Worm (Caenorhabditis elegans) whole organism, L4 larva: ENCODE results near the gene idpp-6.

Source experiments
- F26F4.8 ChIP-seq: fragments of 200-800 bp; sonication (Bioruptor generic); conservative IDR thresholded peaks from 2 replicates; pipeline ENCODE4 v1.3.6; 2022; ENCODE audit warnings: missing genetic modification characterization, missing compliant biosample characterization
- F37D6.2 ChIP-seq: sonication (generic microtip); optimal IDR thresholded peaks from 2 replicates; lab custom pipeline; 2016; ENCODE audit warnings: mild to moderate bottlenecking, missing genetic modification characterization, missing compliant biosample characterization
- Y105C5A.15 ChIP-seq: fragments of 200-800 bp; sonication (Bioruptor generic); IDR thresholded peaks from 2 replicates; pipeline ENCODE4 v1.3.6; 2022; ENCODE audit warnings: missing genetic modification characterization, missing compliant biosample characterization
- Y5F2A.4 ChIP-seq: fragments of 200-800 bp; sonication (Bioruptor generic); optimal IDR thresholded peaks from 2 replicates; lab custom pipeline; 2018; ENCODE audit warnings: mild to moderate bottlenecking, missing genetic modification characterization, missing compliant biosample characterization
- arid-1 ChIP-seq: fragments of 200-800 bp; sonication (Bioruptor generic); conservative IDR thresholded peaks from 2 replicates; pipeline ENCODE4 v1.3.6; 2022; ENCODE audit warnings: missing genetic modification reagents, missing genetic modification characterization, missing compliant biosample characterization
- ceh-44 ChIP-seq: fragments of 200-800 bp; sonication (Bioruptor generic); IDR thresholded peaks from 2 replicates; pipeline ENCODE4 v1.3.6; 2022; ENCODE audit warnings: missing genetic modification reagents, missing genetic modification characterization, missing compliant biosample characterization
- ces-1 ChIP-seq: fragments of 150-350 bp; sonication (generic microtip); optimal IDR thresholded peaks from 4 replicates; lab custom pipeline; 2014; ENCODE audit warnings: missing biosample characterization, missing genetic modification reagents, missing genetic modification characterization
- daf-16 ChIP-seq, 3 experiments: sonication (generic microtip); optimal IDR thresholded peaks; 2 replicates each; lab custom pipeline; 2016 to 2017; ENCODE audit warnings: missing genetic modification characterization in 3 of 3, missing genetic modification reagents in 3 of 3, mild to moderate bottlenecking in 2 of 3, missing compliant biosample characterization in 2 of 3, missing biosample characterization in 1 of 3, moderate library complexity in 1 of 3
- daf-8 ChIP-seq: fragments of 200-800 bp; sonication (Bioruptor generic); IDR thresholded peaks from 2 replicates; pipeline ENCODE4 v1.3.6; 2022; ENCODE audit warnings: missing genetic modification characterization, missing compliant biosample characterization
- dmd-6 ChIP-seq: fragments of 200-800 bp; sonication (Bioruptor generic); IDR thresholded peaks from 2 replicates; pipeline ENCODE4 v1.3.6; 2022; ENCODE audit warnings: missing genetic modification reagents, missing genetic modification characterization, missing compliant biosample characterization
- dmd-8 ChIP-seq: fragments of 200-800 bp; sonication (Bioruptor generic); IDR thresholded peaks from 2 replicates; pipeline ENCODE4 v1.3.6; 2022; ENCODE audit warnings: missing genetic modification characterization, missing compliant biosample characterization
- dpl-1 ChIP-seq: fragments of 150-350 bp; optimal IDR thresholded peaks from 2 replicates; lab custom pipeline; 2014; ENCODE audit warnings: missing biosample characterization, missing genetic modification reagents, missing genetic modification characterization
- duxl-1 ChIP-seq: sonication (generic microtip); optimal IDR thresholded peaks from 2 replicates; lab custom pipeline; 2016; ENCODE audit warnings: mild to moderate bottlenecking, missing genetic modification characterization, moderate library complexity, missing compliant biosample characterization; ENCODE audit not compliant: poor library complexity
- dve-1 ChIP-seq: sonication (generic microtip); optimal IDR thresholded peaks from 2 replicates; lab custom pipeline; 2017; ENCODE audit warnings: antibody characterized with exemption, mild to moderate bottlenecking, missing genetic modification characterization, missing compliant biosample characterization; ENCODE audit not compliant: insufficient read depth
- hif-1 ChIP-seq, 2 experiments: sonication (generic microtip); optimal IDR thresholded peaks; 2 replicates each; lab custom pipeline; 2016 to 2017; ENCODE audit warnings: missing compliant biosample characterization in 2 of 2, missing genetic modification characterization in 2 of 2, missing genetic modification reagents in 2 of 2, missing genotype in 2 of 2, mild to moderate bottlenecking in 1 of 2
- hlh-11 ChIP-seq: fragments of 200-800 bp; sonication (Bioruptor generic); optimal IDR thresholded peaks from 2 replicates; lab custom pipeline; 2018; ENCODE audit warnings: mild to moderate bottlenecking, missing genetic modification characterization, missing compliant biosample characterization
- hlh-30 ChIP-seq: sonication (generic microtip); optimal IDR thresholded peaks from 2 replicates; lab custom pipeline; 2017; ENCODE audit warnings: antibody characterized with exemption, mild to moderate bottlenecking, missing genetic modification characterization, missing compliant biosample characterization; ENCODE audit not compliant: insufficient read depth
- hmg-1.1 ChIP-seq: fragments of 200-800 bp; sonication (Bioruptor generic); IDR thresholded peaks from 2 replicates; pipeline ENCODE4 v1.3.6; 2022; ENCODE audit warnings: missing genetic modification reagents, missing genetic modification characterization, missing compliant biosample characterization
- lin-29 ChIP-seq: fragments of 200-800 bp; sonication (Bioruptor generic); IDR thresholded peaks from 2 replicates; pipeline ENCODE4 v1.3.6; 2022; ENCODE audit warnings: missing genetic modification reagents, missing genetic modification characterization, missing compliant biosample characterization
- lin-38 ChIP-seq: fragments of 200-800 bp; sonication (Bioruptor generic); IDR thresholded peaks from 2 replicates; pipeline ENCODE4 v1.3.6; 2022; ENCODE audit warnings: missing genetic modification reagents, missing genetic modification characterization, missing compliant biosample characterization
- lin-39 ChIP-seq: fragments of 150-350 bp; optimal IDR thresholded peaks from 2 replicates; lab custom pipeline; 2014; ENCODE audit warnings: missing biosample characterization, missing genetic modification reagents, missing genetic modification characterization
- madf-9 ChIP-seq: fragments of 200-800 bp; sonication (Bioruptor generic); conservative IDR thresholded peaks from 2 replicates; pipeline ENCODE4 v1.3.6; 2022; ENCODE audit warnings: missing genetic modification reagents, missing genetic modification characterization, missing compliant biosample characterization
- mxl-2 ChIP-seq: fragments of 200-800 bp; sonication (Bioruptor generic); conservative IDR thresholded peaks from 2 replicates; pipeline ENCODE4 v1.3.6; 2022; ENCODE audit warnings: missing genetic modification reagents, missing genetic modification characterization, missing compliant biosample characterization
- mxl-3 ChIP-seq: fragments of 200-800 bp; sonication (Bioruptor generic); optimal IDR thresholded peaks from 2 replicates; lab custom pipeline; 2018; ENCODE audit warnings: mild to moderate bottlenecking, missing genetic modification characterization, missing compliant biosample characterization
- nhr-11 ChIP-seq: fragments of 150-350 bp; optimal IDR thresholded peaks from 2 replicates; lab custom pipeline; 2014; ENCODE audit warnings: missing biosample characterization, missing genetic modification characterization
- nhr-28 ChIP-seq: fragments of 150-350 bp; optimal IDR thresholded peaks from 2 replicates; lab custom pipeline; 2014; ENCODE audit warnings: missing biosample characterization, missing genetic modification characterization
- nhr-48 ChIP-seq: sonication (generic microtip); optimal IDR thresholded peaks from 2 replicates; lab custom pipeline; 2016; ENCODE audit warnings: mild to moderate bottlenecking, missing genetic modification characterization, missing compliant biosample characterization
- nhr-77 ChIP-seq: fragments of 150-350 bp; optimal IDR thresholded peaks from 2 replicates; lab custom pipeline; 2014; ENCODE audit warnings: missing biosample characterization, missing genetic modification characterization
- php-3 ChIP-seq: fragments of 200-800 bp; sonication (Bioruptor generic); IDR thresholded peaks from 2 replicates; pipeline ENCODE4 v1.3.6; 2022; ENCODE audit warnings: missing genetic modification reagents, missing genetic modification characterization, missing compliant biosample characterization
- pqm-1 ChIP-seq: sonication (generic microtip); optimal IDR thresholded peaks from 2 replicates; lab custom pipeline; 2017; ENCODE audit warnings: missing biosample characterization, missing genetic modification characterization
- sdz-12 ChIP-seq: fragments of 200-800 bp; sonication (Bioruptor generic); optimal IDR thresholded peaks from 2 replicates; lab custom pipeline; 2018; ENCODE audit warnings: mild to moderate bottlenecking, missing genetic modification characterization, missing compliant biosample characterization
- snpc-1.2 ChIP-seq: fragments of 200-800 bp; sonication (Bioruptor generic); IDR thresholded peaks from 2 replicates; pipeline ENCODE4 v1.3.6; 2022; ENCODE audit warnings: missing genetic modification reagents, missing genetic modification characterization, missing compliant biosample characterization
- spr-3 ChIP-seq: fragments of 200-800 bp; sonication (Bioruptor generic); optimal IDR thresholded peaks from 2 replicates; lab custom pipeline; 2018; ENCODE audit warnings: mild to moderate bottlenecking, missing genetic modification characterization, missing compliant biosample characterization
- unc-130 ChIP-seq: sonication (generic microtip); optimal IDR thresholded peaks from 2 replicates; lab custom pipeline; 2016; ENCODE audit warnings: missing genetic modification reagents, missing genetic modification characterization, missing compliant biosample characterization
- zfp-2 ChIP-seq: sonication (generic microtip); optimal IDR thresholded peaks from 2 replicates; lab custom pipeline; 2016; ENCODE audit warnings: mild to moderate bottlenecking, missing genetic modification characterization, missing compliant biosample characterization
- zfp-3 ChIP-seq: fragments of 200-800 bp; sonication (Bioruptor generic); conservative IDR thresholded peaks from 2 replicates; pipeline ENCODE4 v1.3.6; 2022; ENCODE audit warnings: missing genetic modification reagents, missing genetic modification characterization, missing compliant biosample characterization
- zip-11 ChIP-seq: fragments of 200-800 bp; sonication (Bioruptor generic); IDR thresholded peaks from 2 replicates; pipeline ENCODE4 v1.3.6; 2022; ENCODE audit warnings: missing genetic modification characterization, missing compliant biosample characterization
- ztf-11 ChIP-seq: fragments of 150-350 bp; optimal IDR thresholded peaks from 2 replicates; lab custom pipeline; 2014; ENCODE audit warnings: missing biosample characterization, missing genetic modification characterization
- ztf-7 ChIP-seq: fragments of 150-350 bp; optimal IDR thresholded peaks from 2 replicates; lab custom pipeline; 2014; ENCODE audit warnings: missing biosample characterization, missing genetic modification characterization

The idpp-6 gene

DNA sequence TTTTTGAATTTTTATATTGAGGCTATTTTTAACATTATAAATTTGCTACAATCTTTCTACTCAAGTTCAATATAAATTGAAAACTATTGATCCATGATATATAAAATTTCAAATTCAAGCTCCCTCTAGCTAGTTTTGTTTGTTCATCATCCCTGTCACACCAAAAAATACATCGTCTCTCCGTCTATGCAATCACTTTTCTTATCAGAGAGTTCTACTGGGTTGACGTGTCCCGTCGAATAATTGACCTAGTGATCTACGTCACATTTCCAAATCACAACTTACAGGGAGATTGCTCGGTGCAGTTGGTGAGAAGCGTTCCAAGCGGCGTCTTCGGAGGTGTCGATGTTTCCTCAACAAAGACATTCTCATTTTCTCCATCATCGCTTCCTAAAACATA is 21.7 kb upstream of the idpp-6 start (continued):
- no peak for TF ChIP-seq daf-8 (GFP tag; lab: Robert Waterston, UW)

DNA sequence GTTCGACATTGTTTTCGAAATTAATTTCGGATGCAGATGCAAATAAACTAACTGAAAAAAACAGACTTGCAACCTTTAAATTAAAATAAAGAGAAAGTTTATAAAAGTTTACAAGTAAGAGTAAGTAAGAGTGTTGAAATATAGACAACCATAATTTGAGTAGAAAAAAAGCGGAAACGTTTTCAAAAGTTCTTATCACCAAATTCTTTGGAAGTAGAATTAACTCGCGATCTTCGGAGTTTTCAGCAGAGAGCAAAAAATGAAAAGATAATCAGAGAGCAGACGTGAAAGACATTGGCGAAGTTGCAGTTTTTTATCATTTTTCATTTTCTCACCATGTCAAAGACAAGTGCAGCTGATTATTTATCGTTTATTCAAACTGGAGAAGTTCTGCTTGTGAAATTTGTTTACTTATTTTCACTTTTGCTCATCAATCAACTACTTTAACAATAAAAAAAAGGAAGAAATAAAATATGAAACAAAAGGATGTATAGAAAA is 21.2 kb upstream of the idpp-6 start, which contains the start of gene abts-4:
Gene abts-4 (minus strand): TSS at position 51 of the 498 bp plus-strand sequence.
- TF ChIP-seq pqm-1 (tag; lab: Kevin White, UChicago): peak; percentile 59
- TF ChIP-seq daf-16 (GFP tag; optimal IDR thresholded peaks at IDR 0.05; lab: Kevin White, UChicago): no peak
- peak; percentile 5 for TF ChIP-seq daf-16 (tag; optimal IDR thresholded peaks at IDR 0.05; lab: Kevin White, UChicago)
- peak; percentile 38 for TF ChIP-seq dve-1 (tag; lab: Kevin White, UChicago)
- peak; percentile 69 for TF ChIP-seq dmd-6 (GFP tag; lab: Robert Waterston, UW)
- TF ChIP-seq lin-38 (GFP tag; lab: Robert Waterston, UW): no peak
- TF ChIP-seq zfp-2 (tag; lab: Kevin White, UChicago): no peak
- TF ChIP-seq madf-9 (GFP tag; lab: Robert Waterston, UW): no peak
- TF ChIP-seq Y105C5A.15 (GFP tag; lab: Robert Waterston, UW): no peak
- TF ChIP-seq sdz-12 (GFP tag; lab: Kevin White, UChicago): no peak
- TF ChIP-seq nhr-28: peak; percentile 42

DNA sequence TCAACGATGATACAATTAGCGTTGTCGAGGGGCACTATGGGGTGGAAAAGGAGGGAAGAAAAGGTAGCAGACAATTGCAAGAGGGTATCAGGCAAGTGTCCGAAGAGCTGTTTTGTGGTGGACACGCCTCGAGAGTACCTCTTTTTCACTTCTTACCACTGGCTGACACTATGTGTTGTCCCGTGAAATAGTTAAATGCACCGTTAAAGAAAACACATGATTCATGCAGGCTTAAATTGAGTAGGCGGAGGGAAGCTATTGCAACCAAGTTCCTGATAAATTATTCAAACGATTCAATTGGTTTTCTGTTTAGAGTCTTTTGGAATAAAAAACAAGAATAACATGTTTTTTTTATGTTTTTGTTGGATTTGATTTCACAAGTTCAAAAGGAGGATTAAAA is 4.9 kb upstream of the idpp-6 start, which contains the start of gene irk-1:
Gene irk-1 (minus strand): TSS at position 101 of the 400 bp plus-strand sequence.
- TF ChIP-seq lin-29 (no peak), F37D6.2 (tag; lab: Kevin White, UChicago) (no peak), dmd-8 (no peak), hlh-11 (tag; lab: Kevin White, UChicago) (no peak), mxl-3 (no peak), ztf-11 (tag; lab: Kevin White, UChicago) (no peak), lin-39 (tag; lab: Kevin White, UChicago) (no peak), nhr-11 (tag; lab: Kevin White, UChicago) (no peak), ceh-44 (GFP tag; lab: Robert Waterston, UW) (no peak), dpl-1 (GFP tag; lab: Kevin White, UChicago) (no peak), zip-11 (GFP tag; lab: Robert Waterston, UW) (no peak), unc-130 (no peak)

DNA sequence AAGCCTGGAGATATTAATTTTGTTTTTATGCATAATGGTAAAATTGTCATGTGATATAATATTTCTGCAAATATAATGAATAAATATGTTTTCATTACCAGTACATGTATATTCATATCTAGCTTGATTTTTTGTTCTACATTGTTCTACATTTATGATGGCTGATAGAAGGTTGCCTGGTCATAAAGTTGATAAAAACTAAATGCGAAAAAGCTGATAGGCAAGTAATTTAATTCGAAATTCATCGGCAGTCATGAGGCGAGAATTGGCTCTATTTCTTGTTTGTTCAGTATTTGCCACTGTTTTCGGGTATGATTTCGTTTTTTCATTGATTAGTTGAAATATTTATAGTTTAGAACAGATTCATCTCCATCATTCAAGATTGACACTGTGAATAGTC is 1.2 kb downstream of the idpp-6 start, which contains the start of gene bgal-2:
Gene bgal-2 (plus strand): TSS at position 231 of the 400 bp plus-strand sequence.
- no peak for TF ChIP-seq Y5F2A.4
- TF ChIP-seq duxl-1 (tag; lab: Kevin White, UChicago): no peak
- peak; percentile 56 for TF ChIP-seq hlh-11 (tag; lab: Kevin White, UChicago)
- TF ChIP-seq dve-1 (tag; lab: Kevin White, UChicago): peak; percentile 40
- peak; percentile 57 for TF ChIP-seq nhr-28
- no peak for TF ChIP-seq daf-16 (GFP tag; optimal IDR thresholded peaks at IDR 0.05; lab: Kevin White, UChicago)
- peak; percentile 79 for TF ChIP-seq daf-16 (tag; optimal IDR thresholded peaks at IDR 0.05; lab: Kevin White, UChicago)
- TF ChIP-seq nhr-77 (tag; lab: Kevin White, UChicago): peak; percentile 39
- TF ChIP-seq dmd-6 (GFP tag; lab: Robert Waterston, UW): 0 out of 2 replicates have a peak, but pooled peaks have one; percentile 31
- TF ChIP-seq nhr-11 (tag; lab: Kevin White, UChicago): no peak
- TF ChIP-seq pqm-1 (tag; lab: Kevin White, UChicago): peak; percentile 77
- no peak for TF ChIP-seq ces-1 (GFP tag; lab: Kevin White, UChicago)

- TF ChIP-seq mxl-2 (GFP tag; lab: Robert Waterston, UW): no peak
- TF ChIP-seq Y105C5A.15 (GFP tag; lab: Robert Waterston, UW): no peak
- TF ChIP-seq hlh-30: peak; percentile 63
- TF ChIP-seq zfp-2 (tag; lab: Kevin White, UChicago): no peak
- peak; percentile 78 for TF ChIP-seq dve-1 (tag; lab: Kevin White, UChicago)
- TF ChIP-seq F26F4.8 (GFP tag; lab: Robert Waterston, UW): no peak
- no peak for TF ChIP-seq snpc-1.2 (GFP tag; lab: Robert Waterston, UW)
- no peak for TF ChIP-seq hif-1 (tag; optimal IDR thresholded peaks at IDR 0.05; lab: Kevin White, UChicago)
- no peak for TF ChIP-seq zfp-3
- TF ChIP-seq hmg-1.1: no peak
- TF ChIP-seq php-3 (GFP tag; lab: Robert Waterston, UW): peak; percentile 92
- peak in 1 of 2 experiments; percentile 31 for TF ChIP-seq daf-16 (GFP tag; optimal IDR thresholded peaks at IDR 0.05; lab: Kevin White, UChicago)
- peak; percentile 85 for TF ChIP-seq daf-16 (tag; optimal IDR thresholded peaks at IDR 0.05; lab: Kevin White, UChicago)
- no peak for TF ChIP-seq arid-1
- TF ChIP-seq nhr-48 (tag; lab: Kevin White, UChicago): peak; percentile 56
- TF ChIP-seq ztf-7 (tag; lab: Kevin White, UChicago): peak; percentile 6
- TF ChIP-seq spr-3: no peak
Observed at ce11 chrX:6788965-6789573, 6.1 kb downstream of the idpp-6 start, which contains the start of gene sgca-1. Gene sgca-1 (minus strand): TSS chrX:6789548.
